Worm (Caenorhabditis elegans) whole organism, young adult: Measurements from ENCODE around the gene R02F11.9.
A peak's percentile ranks its signal among the peaks of the same experiment; 100 is the strongest.

Experiments used
- B0035.1 ChIP-seq: sonication (generic microtip); optimal IDR thresholded peaks from 2 replicates; lab custom pipeline; 2016; ENCODE audit warnings: missing genetic modification characterization, mild to moderate bottlenecking, missing compliant biosample characterization, missing genotype, missing genetic modification reagents
- B0336.3 ChIP-seq: fragments of 200-800 bp; sonication (Bioruptor generic); IDR thresholded peaks from 2 replicates; pipeline ENCODE4 v1.3.6; 2022; ENCODE audit warnings: missing genetic modification characterization, missing compliant biosample characterization
- C06A6.2 ChIP-seq: fragments of 200-800 bp; sonication (Bioruptor generic); conservative IDR thresholded peaks from 2 replicates; pipeline ENCODE4 v1.3.6; 2022; ENCODE audit warnings: missing genetic modification characterization, missing compliant biosample characterization
- F10E7.11 ChIP-seq: sonication (generic microtip); optimal IDR thresholded peaks from 2 replicates; lab custom pipeline; 2017; ENCODE audit warnings: mild to moderate bottlenecking, missing genetic modification characterization, moderate library complexity, missing compliant biosample characterization
- F23B12.7 ChIP-seq: sonication (generic microtip); optimal IDR thresholded peaks from 2 replicates; lab custom pipeline; 2017; ENCODE audit warnings: missing genetic modification characterization, mild to moderate bottlenecking, missing compliant biosample characterization, antibody characterized with exemption, moderate library complexity; ENCODE audit not compliant: insufficient read depth
- F33H1.4 ChIP-seq: fragments of 200-800 bp; sonication (Bioruptor generic); IDR thresholded peaks from 2 replicates; pipeline ENCODE4 v1.3.6; 2022; ENCODE audit warnings: missing genetic modification reagents, missing genetic modification characterization, missing compliant biosample characterization
- F37B4.10 ChIP-seq: fragments of 200-800 bp; sonication (Bioruptor generic); IDR thresholded peaks from 2 replicates; pipeline ENCODE4 v1.3.6; 2022; ENCODE audit warnings: missing genetic modification characterization, missing compliant biosample characterization
- F39B2.1 ChIP-seq: fragments of 200-800 bp; sonication (Bioruptor generic); IDR thresholded peaks from 2 replicates; pipeline ENCODE4 v1.3.6; 2022; ENCODE audit warnings: missing genetic modification reagents, missing genetic modification characterization, missing compliant biosample characterization
- F49E8.2 ChIP-seq: sonication (generic microtip); optimal IDR thresholded peaks from 3 replicates; lab custom pipeline; 2017; ENCODE audit warnings: missing genetic modification characterization, mild to moderate bottlenecking, missing compliant biosample characterization, antibody characterized with exemption, moderate library complexity; ENCODE audit not compliant: insufficient read depth
- F57A8.1 ChIP-seq: fragments of 200-800 bp; sonication (Bioruptor generic); optimal IDR thresholded peaks from 2 replicates; lab custom pipeline; 2018; ENCODE audit warnings: mild to moderate bottlenecking, missing genetic modification characterization, moderate library complexity, missing compliant biosample characterization
- Y67H2A.10 ChIP-seq: fragments of 200-800 bp; sonication (Bioruptor generic); conservative IDR thresholded peaks from 2 replicates; pipeline ENCODE4 v1.3.6; 2022; ENCODE audit warnings: missing genetic modification reagents, missing genetic modification characterization, missing compliant biosample characterization
- ZK185.1 ChIP-seq: sonication (generic microtip); optimal IDR thresholded peaks from 2 replicates; lab custom pipeline; 2016; ENCODE audit warnings: mild to moderate bottlenecking, missing genetic modification characterization, missing compliant biosample characterization; ENCODE audit not compliant: poor library complexity, severe bottlenecking
- ama-1 ChIP-seq, 3 experiments: fragments of 150-350 bp in 1 of 3; sonication (generic microtip) in 2 of 3; optimal IDR thresholded peaks; 2 replicates each; lab custom pipeline; 2014 to 2018; ENCODE audit warnings: missing biosample characterization in 2 of 3, missing genetic modification characterization in 2 of 3, missing genetic modification reagents in 2 of 3
- attf-3 ChIP-seq: fragments of 200-800 bp; sonication (Bioruptor generic); conservative IDR thresholded peaks from 2 replicates; pipeline ENCODE4 v1.3.6; 2022; ENCODE audit warnings: missing genetic modification reagents, missing genetic modification characterization, missing compliant biosample characterization
- cebp-1 ChIP-seq, 2 experiments: fragments of 200-800 bp in 1 of 2; sonication (Bioruptor generic) in 1 of 2; sonication (generic microtip) in 1 of 2; IDR thresholded peaks in 1 of 2; optimal IDR thresholded peaks in 1 of 2; 2 replicates each; pipeline versions ENCODE4 v1.3.6 to Lab custom; 2017 to 2022; ENCODE audit warnings: missing compliant biosample characterization in 2 of 2, missing genetic modification characterization in 2 of 2, mild to moderate bottlenecking in 1 of 2, missing genetic modification reagents in 1 of 2, moderate library complexity in 1 of 2
- cebp-2 ChIP-seq: fragments of 200-800 bp; sonication (Bioruptor generic); IDR thresholded peaks from 2 replicates; pipeline ENCODE4 v1.3.6; 2022; ENCODE audit warnings: missing genetic modification characterization, missing compliant biosample characterization
- ceh-100 ChIP-seq: fragments of 200-800 bp; sonication (Bioruptor generic); IDR thresholded peaks from 2 replicates; pipeline ENCODE4 v1.3.6; 2022; ENCODE audit warnings: missing genetic modification reagents, missing genetic modification characterization, missing compliant biosample characterization
- dox-1 ChIP-seq: fragments of 200-800 bp; sonication (Bioruptor generic); IDR thresholded peaks from 2 replicates; pipeline ENCODE4 v1.3.6; 2022; ENCODE audit warnings: missing genetic modification reagents, missing genetic modification characterization, missing compliant biosample characterization
- dpl-1 ChIP-seq: fragments of 150-350 bp; optimal IDR thresholded peaks from 2 replicates; lab custom pipeline; 2014; ENCODE audit warnings: missing biosample characterization, missing genetic modification reagents, missing genetic modification characterization
- ekl-4 ChIP-seq: fragments of 200-800 bp; sonication (Bioruptor generic); IDR thresholded peaks from 2 replicates; pipeline ENCODE4 v1.3.6; 2022; ENCODE audit warnings: missing genetic modification reagents, missing genetic modification characterization, missing compliant biosample characterization
- hmg-1.2 ChIP-seq: fragments of 200-800 bp; sonication (Bioruptor generic); IDR thresholded peaks from 2 replicates; pipeline ENCODE4 v1.3.6; 2022; ENCODE audit warnings: missing genetic modification reagents, missing genetic modification characterization, missing compliant biosample characterization
- hsf-1 ChIP-seq: fragments of 200-800 bp; sonication (Bioruptor generic); IDR thresholded peaks from 2 replicates; pipeline ENCODE4 v1.3.6; 2022; ENCODE audit warnings: missing genetic modification reagents, missing genetic modification characterization, missing compliant biosample characterization
- let-526 ChIP-seq: fragments of 200-800 bp; sonication (Bioruptor generic); IDR thresholded peaks from 2 replicates; pipeline ENCODE4 v1.3.6; 2022; ENCODE audit warnings: missing genetic modification reagents, missing genetic modification characterization, missing compliant biosample characterization
- lin-35 ChIP-seq, 3 experiments: fragments of 150-350 bp in 2 of 3; sonication (generic microtip) in 1 of 3; optimal IDR thresholded peaks; 2 replicates each; lab custom pipeline; 2014 to 2018; ENCODE audit warnings: missing biosample characterization in 3 of 3, missing genetic modification characterization in 3 of 3, missing genetic modification reagents in 3 of 3
- madf-10 ChIP-seq: sonication (generic microtip); optimal IDR thresholded peaks from 2 replicates; lab custom pipeline; 2016; ENCODE audit warnings: mild to moderate bottlenecking, missing genetic modification characterization, missing compliant biosample characterization
- madf-3 ChIP-seq: fragments of 200-800 bp; sonication (Bioruptor generic); IDR thresholded peaks from 2 replicates; pipeline ENCODE4 v1.3.6; 2022; ENCODE audit warnings: missing genetic modification reagents, missing genetic modification characterization, missing compliant biosample characterization
- madf-6 ChIP-seq: fragments of 200-800 bp; sonication (Bioruptor generic); IDR thresholded peaks from 2 replicates; pipeline ENCODE4 v1.3.6; 2022; ENCODE audit warnings: missing genetic modification reagents, missing genetic modification characterization, missing compliant biosample characterization
- mcd-1 ChIP-seq: fragments of 200-800 bp; sonication (Bioruptor generic); IDR thresholded peaks from 2 replicates; pipeline ENCODE4 v1.3.6; 2022; ENCODE audit warnings: missing genetic modification reagents, missing genetic modification characterization, missing compliant biosample characterization
- nfya-1 ChIP-seq: sonication (generic microtip); optimal IDR thresholded peaks from 2 replicates; lab custom pipeline; 2017; ENCODE audit warnings: antibody characterized with exemption, missing compliant biosample characterization, missing genetic modification characterization, borderline replicate concordance; ENCODE audit not compliant: insufficient read depth
- nfya-2 ChIP-seq: fragments of 200-800 bp; sonication (Bioruptor generic); IDR thresholded peaks from 2 replicates; pipeline ENCODE4 v1.3.6; 2022; ENCODE audit warnings: missing genetic modification reagents, missing genetic modification characterization, missing compliant biosample characterization
- nfyb-1 ChIP-seq: fragments of 200-800 bp; sonication (Bioruptor generic); IDR thresholded peaks from 2 replicates; pipeline ENCODE4 v1.3.6; 2022; ENCODE audit warnings: missing genetic modification reagents, missing genetic modification characterization, missing compliant biosample characterization
- nhr-27 ChIP-seq: fragments of 200-800 bp; sonication (Bioruptor generic); optimal IDR thresholded peaks from 2 replicates; lab custom pipeline; 2018; ENCODE audit warnings: mild to moderate bottlenecking, missing genetic modification characterization, moderate library complexity, missing compliant biosample characterization
- pha-4 ChIP-seq: fragments of 150-350 bp; sonication (generic microtip); optimal IDR thresholded peaks from 2 replicates; lab custom pipeline; 2014; ENCODE audit warnings: missing biosample characterization, missing genetic modification reagents, missing genetic modification characterization
- rpc-1 ChIP-seq, 2 experiments: fragments of 150-350 bp in 1 of 2; sonication (generic microtip) in 1 of 2; optimal IDR thresholded peaks; 2 replicates each; lab custom pipeline; 2014 to 2018; ENCODE audit warnings: missing biosample characterization in 1 of 2, missing genetic modification characterization in 1 of 2, missing genetic modification reagents in 1 of 2, missing genotype in 1 of 2
- snpc-1.3 ChIP-seq: sonication (generic microtip); optimal IDR thresholded peaks from 2 replicates; lab custom pipeline; 2017; ENCODE audit warnings: missing genetic modification characterization, mild to moderate bottlenecking, missing compliant biosample characterization, antibody characterized with exemption, moderate library complexity, missing genotype, missing genetic modification reagents; ENCODE audit not compliant: insufficient read depth
- snpc-3.4 ChIP-seq: sonication (generic microtip); optimal IDR thresholded peaks from 2 replicates; lab custom pipeline; 2017; ENCODE audit warnings: missing genetic modification characterization, mild to moderate bottlenecking, missing compliant biosample characterization, antibody characterized with exemption, moderate library complexity, missing genotype, missing genetic modification reagents
- unc-130 ChIP-seq: sonication (generic microtip); optimal IDR thresholded peaks from 2 replicates; lab custom pipeline; 2016; ENCODE audit warnings: missing genetic modification reagents, missing genetic modification characterization, missing compliant biosample characterization
- xnd-1 ChIP-seq: sonication (generic microtip); optimal IDR thresholded peaks from 2 replicates; lab custom pipeline; 2016; ENCODE audit warnings: missing genotype, missing genetic modification reagents, missing genetic modification characterization, missing compliant biosample characterization
- zfh-2 ChIP-seq: fragments of 200-800 bp; sonication (Bioruptor generic); conservative IDR thresholded peaks from 2 replicates; pipeline ENCODE4 v1.3.6; 2022; ENCODE audit warnings: missing genetic modification reagents, missing genetic modification characterization, missing compliant biosample characterization
- ztf-25 ChIP-seq: fragments of 200-800 bp; sonication (Bioruptor generic); IDR thresholded peaks from 2 replicates; pipeline ENCODE4 v1.3.6; 2022; ENCODE audit warnings: missing genetic modification reagents, missing genetic modification characterization, missing compliant biosample characterization
- ztf-28 ChIP-seq: fragments of 200-800 bp; sonication (Bioruptor generic); IDR thresholded peaks from 2 replicates; pipeline ENCODE4 v1.3.6; 2022; ENCODE audit warnings: missing genetic modification reagents, missing genetic modification characterization, missing compliant biosample characterization
- ztf-6 ChIP-seq: fragments of 200-800 bp; sonication (Bioruptor generic); IDR thresholded peaks from 2 replicates; pipeline ENCODE4 v1.3.6; 2022; ENCODE audit warnings: missing genetic modification reagents, missing genetic modification characterization, missing compliant biosample characterization

The R02F11.9 gene

DNA sequence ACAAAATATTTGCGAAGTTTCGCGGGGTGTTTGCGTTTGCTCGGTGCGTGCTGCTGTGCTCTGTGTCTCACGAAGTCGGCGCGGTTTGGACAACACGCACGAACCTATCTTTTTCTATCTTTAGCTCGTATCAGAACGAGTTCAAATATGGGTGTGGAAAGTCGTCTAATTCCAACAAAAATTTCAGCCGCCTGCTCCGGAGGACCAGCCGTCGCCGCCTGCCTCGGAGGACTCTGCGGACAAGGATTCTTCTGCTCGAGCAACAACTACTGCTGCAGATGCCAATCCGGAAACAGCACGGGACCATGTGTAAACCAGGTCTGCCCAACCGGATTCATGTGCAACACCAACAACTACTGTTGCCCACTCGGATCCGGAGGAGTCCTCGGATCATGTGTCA, 14.7 kb downstream of the R02F11.9 start:
- TF ChIP-seq unc-130 (GFP tag; lab: Kevin White, UChicago) (no peak), madf-6 (GFP tag; lab: Robert Waterston, UW) (no peak), xnd-1 (no peak), F37B4.10 (no peak), B0336.3 (GFP tag; lab: Robert Waterston, UW) (no peak), zfh-2 (GFP tag; lab: Robert Waterston, UW) (peak; percentile 71), ama-1 (optimal IDR thresholded peaks at IDR 0.05; lab: Kevin White, UChicago) (no peak), ama-1 (GFP tag; optimal IDR thresholded peaks at IDR 0.05; lab: Kevin White, UChicago) (no peak), cebp-2 (no peak), Y67H2A.10 (GFP tag; lab: Robert Waterston, UW) (no peak), C06A6.2 (GFP tag; lab: Robert Waterston, UW) (no peak), ztf-25 (0 out of 2 replicates have a peak, but pooled peaks have one; percentile 10)

DNA sequence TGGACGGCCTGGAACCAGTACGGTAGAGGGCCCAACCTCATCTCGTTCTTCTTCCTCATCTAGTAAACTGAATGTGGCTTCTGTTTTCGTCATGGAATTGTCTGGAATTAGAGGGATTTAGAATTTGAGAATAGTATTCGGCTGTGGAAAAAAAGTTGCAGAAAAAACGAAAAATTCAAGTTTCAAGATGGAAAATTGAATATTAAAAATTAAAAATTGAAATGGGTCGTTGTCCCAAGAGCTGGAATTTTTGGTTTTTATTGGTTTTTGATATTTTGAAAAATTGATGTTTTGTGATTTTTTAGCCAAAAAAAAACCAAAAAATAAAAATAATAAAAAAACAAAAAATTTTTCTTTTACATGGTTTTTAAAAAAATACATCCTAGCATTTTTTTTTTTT, 18.6 kb downstream of the R02F11.9 start, which contains the start of gene R02F11.3:
R02F11.3 (minus strand) TSS at position 101 of the 400 bp plus-strand sequence.
- TF ChIP-seq zfh-2 (GFP tag; lab: Robert Waterston, UW) (no peak), B0336.3 (GFP tag; lab: Robert Waterston, UW) (no peak), ceh-100 (no peak), madf-10 (tag; lab: Kevin White, UChicago) (no peak), F49E8.2 (tag; lab: Kevin White, UChicago) (no peak), nfya-1 (tag; lab: Kevin White, UChicago) (no peak), dox-1 (GFP tag; lab: Robert Waterston, UW) (no peak), B0035.1 (tag; lab: Kevin White, UChicago) (no peak), ztf-28 (no peak), ama-1 (optimal IDR thresholded peaks at IDR 0.05; lab: Kevin White, UChicago) (no peak), ama-1 (GFP tag; optimal IDR thresholded peaks at IDR 0.05; lab: Kevin White, UChicago) (no peak), nfya-2 (no peak), snpc-1.3 (no peak), ztf-25 (no peak), cebp-2 (no peak), F57A8.1 (GFP tag; lab: Kevin White, UChicago) (no peak), hsf-1 (GFP tag; lab: Robert Waterston, UW) (no peak), rpc-1 (optimal IDR thresholded peaks at IDR 0.05; lab: Kevin White, UChicago) (no peak), rpc-1 (tag; optimal IDR thresholded peaks at IDR 0.05; lab: Kevin White, UChicago) (no peak), ZK185.1 (tag; lab: Kevin White, UChicago) (no peak)
- TF ChIP-seq, all 124 proteins: peak for 0

DNA sequence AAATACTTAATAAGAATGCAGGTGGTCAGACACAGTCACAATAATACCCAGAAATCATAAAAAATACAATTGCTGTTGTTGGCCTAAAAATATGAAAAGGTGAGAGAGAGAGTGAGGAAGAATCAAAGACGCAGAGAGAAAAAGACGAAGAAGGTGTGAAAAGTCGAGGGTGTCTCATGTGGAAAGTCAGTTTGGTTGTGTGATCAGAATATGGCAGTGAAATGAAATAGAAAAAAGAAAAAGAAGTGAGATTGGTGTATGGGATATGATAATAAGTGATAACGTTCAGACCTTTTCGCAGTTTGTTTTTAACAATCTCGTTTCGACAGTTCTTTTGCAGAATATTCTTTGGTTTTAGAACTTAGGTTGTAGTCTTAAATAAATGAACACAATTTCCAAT, 19.6 kb downstream of the R02F11.9 start:
- TF ChIP-seq hmg-1.2 (GFP tag; lab: Robert Waterston, UW), result peak; percentile 28; the same call in 1 of the 2 replicates
- no peak for TF ChIP-seq ztf-6 (GFP tag; lab: Robert Waterston, UW)
- TF ChIP-seq ekl-4 (GFP tag; lab: Robert Waterston, UW), result no peak

DNA sequence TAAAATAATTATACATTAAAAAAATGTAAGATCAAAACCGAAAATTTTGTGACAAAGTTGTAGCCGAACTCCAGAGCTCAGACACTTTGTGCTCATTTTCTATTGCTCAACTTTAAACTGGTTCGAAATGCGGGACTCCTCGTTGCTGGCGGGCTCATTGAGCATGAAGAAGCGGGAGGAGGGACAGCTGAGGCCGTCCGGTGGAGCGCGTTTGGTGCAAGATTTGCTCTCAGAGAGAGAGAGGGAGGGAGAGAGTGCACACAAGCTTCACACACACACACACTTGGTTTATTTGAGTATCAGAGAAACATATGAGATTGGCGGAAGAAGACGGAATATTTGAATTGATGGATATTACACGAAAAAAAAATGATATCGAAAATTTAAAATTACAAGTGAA, 23.4 kb downstream of the R02F11.9 start:
- TF ChIP-seq mcd-1 (GFP tag; lab: Robert Waterston, UW) (peak; percentile 60), hsf-1 (GFP tag; lab: Robert Waterston, UW) (no peak), dpl-1 (GFP tag; lab: Kevin White, UChicago) (peak; percentile 5), snpc-3.4 (tag; lab: Kevin White, UChicago) (no peak), lin-35 (GFP tag; optimal IDR thresholded peaks at IDR 0.05; lab: Kevin White, UChicago) (peak in 1 of 3 experiments; percentile 5), F23B12.7 (tag; lab: Kevin White, UChicago) (no peak), F10E7.11 (tag; lab: Kevin White, UChicago) (no peak), cebp-1 (GFP tag; IDR thresholded peaks at IDR 0.05; lab: Robert Waterston, UW) (no peak), cebp-1 (tag; optimal IDR thresholded peaks at IDR 0.05; lab: Kevin White, UChicago) (peak; percentile 3), F33H1.4 (GFP tag; lab: Robert Waterston, UW) (no peak), F39B2.1 (GFP tag; lab: Robert Waterston, UW) (no peak), attf-3 (no peak), let-526 (GFP tag; lab: Robert Waterston, UW) (no peak), pha-4 (tag; lab: Kevin White, UChicago) (no peak), nfyb-1 (no peak), B0035.1 (tag; lab: Kevin White, UChicago) (no peak), madf-3 (GFP tag; lab: Robert Waterston, UW) (no peak), nhr-27 (no peak)
